Worm (Caenorhabditis elegans): ENCODE results near the gene rgl-1.

DNA sequence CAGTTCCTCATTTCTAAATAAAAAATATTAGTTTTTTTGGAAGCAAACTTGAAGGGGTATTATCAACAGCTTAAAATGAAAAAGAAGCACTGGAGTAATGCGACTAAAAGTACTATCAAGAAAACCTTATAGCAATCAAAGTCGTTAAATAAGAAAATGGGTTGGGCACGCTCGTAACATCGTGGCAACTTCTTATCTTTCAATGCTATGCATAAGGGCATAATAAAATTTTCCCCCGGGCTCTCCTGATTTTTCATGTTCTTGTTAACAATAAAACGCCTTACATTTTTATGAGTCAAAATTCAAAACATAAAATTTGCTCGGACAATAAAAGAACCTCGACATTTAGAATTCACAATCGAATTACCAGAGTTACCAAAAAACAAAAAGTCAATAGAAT is 23.4 kb upstream of the rgl-1 start, which contains the start of gene irg-7:
- TF ChIP-seq pqm-1 (tag; optimal IDR thresholded peaks at IDR 0.05) (peak; percentile 74), ama-1 (optimal IDR thresholded peaks at IDR 0.05) (no peak), ztf-4 (tag; optimal IDR thresholded peaks at IDR 0.05) (no peak)

Measured in whole organism, L3 larva.